Worm (Caenorhabditis elegans): ENCODE measurements around the gene C31B8.12.
"Not testable (repeated sequence)": the region's sequence is repeated elsewhere in the genome, so short reads cannot be mapped to it uniquely, and the experiment has no call there.

Gene C31B8.12

DNA sequence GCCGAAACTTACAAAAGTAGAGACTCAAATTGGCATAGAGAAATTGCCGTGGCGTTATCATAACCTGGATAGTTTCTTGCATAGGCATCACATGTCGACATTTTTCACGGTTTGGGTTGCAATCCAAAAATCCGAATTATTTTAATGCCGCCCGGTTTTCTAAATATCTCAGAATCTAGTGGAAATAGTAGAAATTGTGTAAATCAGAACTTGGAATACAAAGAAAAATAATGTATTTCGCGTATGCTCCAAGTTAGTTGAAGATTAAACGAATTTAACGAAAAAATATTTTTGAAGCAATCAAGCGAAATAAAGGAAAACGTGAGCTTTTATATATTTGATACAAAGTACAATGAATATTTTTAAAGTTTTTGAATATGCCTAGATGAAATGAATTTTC, 33.4 kb upstream of the C31B8.12 start, which contains the start of gene srw-144:
TSS of gene srw-144 (minus strand) at position 101 of the 400 bp plus-strand sequence.
- TF ChIP-seq fkh-6 (tag; optimal IDR thresholded peaks at IDR 0.05) = no peak

DNA sequence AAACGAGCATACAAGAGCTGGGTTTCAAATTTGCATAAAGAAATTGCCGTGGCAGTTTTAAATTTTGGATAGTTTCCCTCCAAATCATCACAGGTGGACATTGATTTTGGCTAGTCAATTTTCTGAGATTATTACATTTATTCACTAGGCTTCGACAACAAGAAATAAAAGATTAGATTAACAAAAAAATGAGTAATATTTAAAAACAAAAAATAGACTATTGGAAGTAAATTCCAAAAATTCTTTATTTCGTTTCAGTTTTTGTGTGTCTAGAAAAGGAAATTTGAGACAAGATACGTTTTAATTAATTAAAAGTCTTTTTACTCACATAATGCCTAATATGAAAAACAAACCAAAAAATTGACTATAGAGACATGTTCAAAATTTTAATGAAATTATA, 30.7 kb upstream of the C31B8.12 start, which contains the start of gene srw-142:
TSS of gene srw-142 (minus strand) at position 101 of the 400 bp plus-strand sequence.
- TF ChIP-seq fkh-10 (GFP tag; optimal IDR thresholded peaks at IDR 0.05) (no peak), ceh-6 (GFP tag; optimal IDR thresholded peaks at IDR 0.05) (no peak), ceh-34 (tag; optimal IDR thresholded peaks at IDR 0.05) (no peak)

DNA sequence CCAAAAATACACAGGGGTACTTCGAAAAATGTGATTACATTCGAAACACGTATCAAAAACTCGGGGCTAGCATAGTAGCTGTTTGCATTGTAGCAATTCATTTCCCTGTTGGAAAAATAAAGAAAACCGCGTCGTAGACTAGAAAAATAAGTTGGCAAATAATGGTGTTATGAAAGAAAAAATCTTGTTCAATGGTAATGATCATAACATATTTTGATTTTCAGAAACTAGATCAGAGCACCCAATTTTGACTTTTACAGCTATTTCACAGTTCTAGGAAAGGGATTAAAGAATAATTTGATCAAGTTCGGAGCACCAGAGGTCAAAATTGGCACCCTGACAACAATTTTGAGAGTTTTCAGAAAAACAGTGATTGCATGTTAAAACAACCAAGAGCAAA, 27.9 kb upstream of the C31B8.12 start, which contains the start of gene srh-248:
TSS of gene srh-248 (minus strand) at position 101 of the 400 bp plus-strand sequence.
- TF ChIP-seq madf-2 (tag; optimal IDR thresholded peaks at IDR 0.05); C38D4.7 (GFP tag; optimal IDR thresholded peaks at IDR 0.05); pqm-1 (tag; optimal IDR thresholded peaks at IDR 0.05): not testable (repeated sequence)

ce11 chrV:2952102-2952501, 24.6 kb upstream of the C31B8.12 start, which contains the start of gene srw-122:
srw-122 (minus strand) TSS chrV:2952202.
- not testable (repeated sequence) for TF ChIP-seq syd-9 (tag; optimal IDR thresholded peaks at IDR 0.05); sdc-2 (tag; optimal IDR thresholded peaks at IDR 0.05); ama-1 (optimal IDR thresholded peaks at IDR 0.05)

DNA sequence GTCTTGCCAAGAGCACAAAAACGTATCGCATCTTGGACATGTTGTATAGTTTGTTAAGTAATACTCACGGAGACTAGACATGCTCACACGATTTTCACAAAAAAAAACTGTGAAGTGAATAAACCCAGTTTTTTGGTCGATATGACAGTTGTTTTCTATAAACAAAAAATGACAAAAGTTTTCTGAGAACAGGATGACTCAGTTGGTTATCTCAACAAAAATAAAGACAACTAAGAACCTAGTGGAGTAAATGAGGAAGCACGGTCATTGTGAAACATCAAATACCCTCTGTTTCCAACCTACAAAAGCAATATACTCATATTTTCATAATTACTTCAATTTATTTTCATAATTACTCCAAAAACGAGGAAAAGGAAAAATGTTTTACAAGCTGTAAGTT, 18.1 kb upstream of the C31B8.12 start, which contains the start of gene srh-87:
TSS of gene srh-87 (minus strand) at position 101 of the 400 bp plus-strand sequence.
- TF ChIP-seq fkh-10 (GFP tag; optimal IDR thresholded peaks at IDR 0.05) = no peak
- TF ChIP-seq ama-1 (optimal IDR thresholded peaks at IDR 0.05) = no peak
- TF ChIP-seq hlh-15 (tag; optimal IDR thresholded peaks at IDR 0.05) = no peak
- TF ChIP-seq sox-2 (GFP tag; IDR thresholded peaks at IDR 0.05) = no peak

DNA sequence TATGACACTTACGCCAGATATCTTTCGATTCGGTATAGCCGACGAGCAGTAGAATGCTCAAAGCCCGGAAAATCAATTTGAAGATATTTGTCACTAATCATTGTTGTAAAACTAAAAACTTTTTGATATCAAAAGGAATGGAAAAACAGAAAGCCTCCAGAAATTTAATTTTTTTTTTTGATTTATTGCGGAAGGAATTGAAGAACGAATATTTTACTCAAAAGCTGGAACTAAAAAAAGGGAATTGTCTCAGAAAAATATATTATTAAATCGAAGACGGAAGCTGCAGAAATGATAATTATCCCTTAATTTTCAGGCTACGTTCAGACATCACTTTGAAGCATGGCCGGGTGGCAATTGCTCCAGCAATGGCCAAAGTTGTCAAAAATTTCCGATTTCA, 16.4 kb upstream of the C31B8.12 start, which contains the start of gene srw-137:
TSS of gene srw-137 (minus strand) at position 101 of the 400 bp plus-strand sequence.
- no peak for TF ChIP-seq ceh-19 (GFP tag; optimal IDR thresholded peaks at IDR 0.05)
- TF ChIP-seq ceh-24 (tag; optimal IDR thresholded peaks at IDR 0.05) = no peak
- TF ChIP-seq ceh-34 (tag; optimal IDR thresholded peaks at IDR 0.05) = no peak
- TF ChIP-seq mec-3 (tag; optimal IDR thresholded peaks at IDR 0.05; ENCODE audit: borderline replicate concordance) = no peak
- TF ChIP-seq ceh-9 (tag; optimal IDR thresholded peaks at IDR 0.05) = no peak
- no peak for TF ChIP-seq sox-4 (tag; optimal IDR thresholded peaks at IDR 0.05)
- no peak for TF ChIP-seq Y22D7AL.16 (tag; optimal IDR thresholded peaks at IDR 0.05)
- no peak for TF ChIP-seq C08G9.2 (tag; optimal IDR thresholded peaks at IDR 0.05)
- no peak for TF ChIP-seq K09A11.1 (tag; optimal IDR thresholded peaks at IDR 0.05; ENCODE audit: insufficient read depth)
- TF ChIP-seq ttx-3 (tag; optimal IDR thresholded peaks at IDR 0.05) = no peak
- TF ChIP-seq sdc-2 (tag; optimal IDR thresholded peaks at IDR 0.05) = no peak
- TF ChIP-seq F13H6.1 (tag; optimal IDR thresholded peaks at IDR 0.05) = no peak

DNA sequence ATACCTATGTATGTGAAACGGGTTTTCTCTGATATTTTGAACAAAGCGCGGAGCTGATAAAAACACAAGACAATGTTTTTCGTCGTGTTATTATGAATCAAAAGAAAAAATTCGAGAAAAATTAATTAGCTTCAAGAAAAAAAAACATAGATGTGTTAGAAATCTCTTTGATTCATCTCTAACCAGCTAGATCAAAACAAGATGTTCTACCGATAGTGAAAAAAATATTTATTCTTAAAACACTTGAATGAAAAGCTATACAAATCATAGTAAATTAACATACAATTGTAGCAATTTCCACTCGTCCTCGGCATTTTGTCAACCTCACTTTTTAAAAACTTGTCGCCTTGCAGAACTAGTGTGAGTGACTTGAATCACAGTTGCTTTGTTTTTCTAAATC, 14.8 kb upstream of the C31B8.12 start:
- no peak for TF ChIP-seq dve-1 (tag; optimal IDR thresholded peaks at IDR 0.05)

- no peak for TF ChIP-seq npax-4 (tag; optimal IDR thresholded peaks at IDR 0.05)
- no peak for TF ChIP-seq unc-55 (GFP tag; optimal IDR thresholded peaks at IDR 0.05)
- TF ChIP-seq ceh-30 (tag; optimal IDR thresholded peaks at IDR 0.05) = no peak
- TF ChIP-seq tbx-7 (tag; optimal IDR thresholded peaks at IDR 0.05) = no peak
- TF ChIP-seq sox-2 (GFP tag; IDR thresholded peaks at IDR 0.05) = no peak
Observed at ce11 chrV:2941405-2941804, 14.0 kb upstream of the C31B8.12 start, which contains the start of gene srw-143. srw-143 (minus strand) TSS chrV:2941505.

All from whole organism, late embryonic.